Worm (Caenorhabditis elegans): ENCODE data around the gene daf-42.

The daf-42 gene

DNA sequence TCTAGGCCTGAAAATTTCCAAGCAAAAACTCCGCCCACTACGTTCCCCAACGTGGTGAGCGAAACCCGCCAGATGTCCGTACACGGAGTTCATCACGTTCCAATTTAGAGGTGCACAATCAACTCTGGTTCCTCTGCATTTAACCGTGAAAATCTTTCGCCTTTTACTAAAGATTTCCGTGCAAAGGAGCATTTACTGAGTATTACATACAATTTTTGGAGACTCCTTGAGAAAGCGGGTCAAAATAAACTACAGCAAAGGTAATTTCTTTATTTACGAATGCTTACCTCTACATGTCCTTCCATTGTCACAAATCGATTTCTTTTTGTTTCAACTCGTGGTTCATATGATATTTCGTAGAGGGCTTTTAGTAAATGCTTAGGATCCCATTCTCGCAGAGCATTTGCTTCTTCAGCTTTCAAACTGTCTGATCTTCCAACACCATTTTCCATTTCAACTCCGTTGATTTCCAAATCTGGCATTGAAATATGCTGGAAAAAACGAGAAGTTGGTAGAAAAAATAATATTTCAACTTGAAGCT is 30.0 kb downstream of the daf-42 start, which contains the start of gene F42C5.9:
TSS of gene F42C5.9 (minus strand) at position 491 of the 541 bp plus-strand sequence.
- TF ChIP-seq fos-1 (tag; optimal IDR thresholded peaks at IDR 0.05) = peak; percentile 2
- TF ChIP-seq ama-1 (optimal IDR thresholded peaks at IDR 0.05) = peak; percentile 61
- TF ChIP-seq nhr-21 (tag; optimal IDR thresholded peaks at IDR 0.05) = no peak
- no peak for TF ChIP-seq aly-2 (tag; optimal IDR thresholded peaks at IDR 0.05)
- TF ChIP-seq gmeb-1 (tag; optimal IDR thresholded peaks at IDR 0.05) = peak; percentile 30
- peak; percentile 92 for TF ChIP-seq snpc-4 (tag; optimal IDR thresholded peaks at IDR 0.05)
- peak; percentile 2 for TF ChIP-seq sma-9 (GFP tag; optimal IDR thresholded peaks at IDR 0.05)
- TF ChIP-seq sma-9 (tag; optimal IDR thresholded peaks at IDR 0.05) = no peak
- TF ChIP-seq lsy-2 (tag; optimal IDR thresholded peaks at IDR 0.05) = peak in 1 of 2 experiments; percentile 19
- no peak for TF ChIP-seq dmd-4 (tag; optimal IDR thresholded peaks at IDR 0.05)
- peak; percentile 18 for TF ChIP-seq sma-3 (GFP tag; optimal IDR thresholded peaks at IDR 0.05)
- TF ChIP-seq mab-5 (tag; optimal IDR thresholded peaks at IDR 0.05) = no peak
- no peak for TF ChIP-seq unc-62 (GFP tag; optimal IDR thresholded peaks at IDR 0.05)
- peak; percentile 35 for TF ChIP-seq crh-2 (tag; optimal IDR thresholded peaks at IDR 0.05)

DNA sequence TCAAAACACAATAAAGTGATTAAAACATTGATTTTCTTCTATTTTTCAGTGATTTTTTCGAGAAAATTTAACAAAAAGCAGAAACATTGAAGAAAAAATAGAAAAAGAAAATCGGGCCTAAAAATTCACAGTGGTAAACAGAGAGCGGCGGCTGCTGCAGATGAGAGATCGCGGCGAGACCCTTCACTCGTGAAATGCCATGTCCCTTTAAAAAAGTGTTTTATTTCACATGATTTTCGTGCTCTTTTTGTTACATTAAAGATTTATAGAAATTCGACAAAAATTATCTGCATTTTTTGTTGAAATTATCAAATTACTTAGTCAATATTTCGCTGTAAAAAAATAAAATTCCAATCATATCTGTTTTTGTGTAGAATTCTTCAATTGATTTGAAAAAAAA is 32.7 kb downstream of the daf-42 start:
- no peak for TF ChIP-seq alr-1 (tag; optimal IDR thresholded peaks at IDR 0.05)
- TF ChIP-seq ztf-1 (GFP tag; conservative IDR thresholded peaks at IDR 0.05) = no peak
- peak; percentile 28 for TF ChIP-seq sem-4 (tag; optimal IDR thresholded peaks at IDR 0.05)
- no peak for TF ChIP-seq R02D3.7 (tag; optimal IDR thresholded peaks at IDR 0.05)
- no peak for TF ChIP-seq mbf-1 (tag; optimal IDR thresholded peaks at IDR 0.05)
- TF ChIP-seq crh-2 (tag; optimal IDR thresholded peaks at IDR 0.05) = peak; percentile 68
- TF ChIP-seq lsy-2 (tag; optimal IDR thresholded peaks at IDR 0.05) = peak; percentile 0 to 83
- TF ChIP-seq sma-9 (GFP tag; optimal IDR thresholded peaks at IDR 0.05) = peak; percentile 30
- TF ChIP-seq sma-9 (tag; optimal IDR thresholded peaks at IDR 0.05) = no peak
- no peak for TF ChIP-seq nhr-237 (tag; optimal IDR thresholded peaks at IDR 0.05)
- TF ChIP-seq lin-11 (tag; optimal IDR thresholded peaks at IDR 0.05) = peak; percentile 61
- TF ChIP-seq skn-1 (tag; optimal IDR thresholded peaks at IDR 0.05) = no peak
- no peak for TF ChIP-seq unc-62 (GFP tag; optimal IDR thresholded peaks at IDR 0.05)
- TF ChIP-seq mdl-1 (tag; optimal IDR thresholded peaks at IDR 0.05) = no peak
- TF ChIP-seq dmd-4 (tag; optimal IDR thresholded peaks at IDR 0.05) = no peak
- TF ChIP-seq snpc-4 (tag; optimal IDR thresholded peaks at IDR 0.05) = peak; percentile 43
- peak; percentile 72 for TF ChIP-seq C34F6.9 (tag; optimal IDR thresholded peaks at IDR 0.05)
- no peak for TF ChIP-seq ztf-11 (tag; optimal IDR thresholded peaks at IDR 0.05)
- TF ChIP-seq aly-2 (tag; optimal IDR thresholded peaks at IDR 0.05) = no peak
- TF ChIP-seq fos-1 (tag; optimal IDR thresholded peaks at IDR 0.05) = peak; percentile 37
- peak; percentile 84 for TF ChIP-seq unc-55 (GFP tag; optimal IDR thresholded peaks at IDR 0.05)
- no peak for TF ChIP-seq nhr-12 (tag; optimal IDR thresholded peaks at IDR 0.05)
- no peak for TF ChIP-seq peb-1 (tag; optimal IDR thresholded peaks at IDR 0.05)
- no peak for TF ChIP-seq Y55F3AM.14 (GFP tag; optimal IDR thresholded peaks at IDR 0.05)
- TF ChIP-seq nhr-129 (tag; optimal IDR thresholded peaks at IDR 0.05) = peak; percentile 35
- no peak for TF ChIP-seq elt-3 (tag; optimal IDR thresholded peaks at IDR 0.05)
- no peak for TF ChIP-seq egl-27 (tag; optimal IDR thresholded peaks at IDR 0.05)
- TF ChIP-seq gmeb-1 (tag; optimal IDR thresholded peaks at IDR 0.05) = peak; percentile 64
- peak; percentile 54 for TF ChIP-seq nhr-25 (tag; optimal IDR thresholded peaks at IDR 0.05)
- TF ChIP-seq nhr-23 (tag; optimal IDR thresholded peaks at IDR 0.05) = no peak
- TF ChIP-seq blmp-1 (tag; optimal IDR thresholded peaks at IDR 0.05; ENCODE audit: insufficient read depth) = peak; percentile 26
- no peak for TF ChIP-seq elt-1 (tag; optimal IDR thresholded peaks at IDR 0.05)
- peak; percentile 36 for TF ChIP-seq F13H6.1 (tag; optimal IDR thresholded peaks at IDR 0.05)
- peak; percentile 12 for TF ChIP-seq sma-3 (GFP tag; optimal IDR thresholded peaks at IDR 0.05)
- TF ChIP-seq lin-13 (GFP tag; optimal IDR thresholded peaks at IDR 0.05) = peak; percentile 52
- TF ChIP-seq ztf-4 (tag; optimal IDR thresholded peaks at IDR 0.05) = no peak
- TF ChIP-seq nhr-77 (tag; optimal IDR thresholded peaks at IDR 0.05) = no peak
- TF ChIP-seq ZK546.5 (tag; optimal IDR thresholded peaks at IDR 0.05) = no peak

ce11 chrIV:7313397-7313910 is 33.2 kb downstream of the daf-42 start, which contains the start of gene rps-8:
TSS of gene rps-8 (minus strand) at chrIV:7313860.
- no peak for TF ChIP-seq nhr-12 (tag; optimal IDR thresholded peaks at IDR 0.05)
- no peak for TF ChIP-seq lin-39 (tag; optimal IDR thresholded peaks at IDR 0.05)
- no peak for TF ChIP-seq ztf-11 (tag; optimal IDR thresholded peaks at IDR 0.05)
- TF ChIP-seq nhr-21 (tag; optimal IDR thresholded peaks at IDR 0.05) = no peak
- no peak for TF ChIP-seq lin-13 (GFP tag; optimal IDR thresholded peaks at IDR 0.05)
- no peak for TF ChIP-seq aly-2 (tag; optimal IDR thresholded peaks at IDR 0.05)
- TF ChIP-seq nhr-10 (tag; optimal IDR thresholded peaks at IDR 0.05) = no peak
- no peak for TF ChIP-seq C34F6.9 (tag; optimal IDR thresholded peaks at IDR 0.05)
- TF ChIP-seq unc-62 (GFP tag; optimal IDR thresholded peaks at IDR 0.05) = no peak
- no peak for TF ChIP-seq elt-1 (tag; optimal IDR thresholded peaks at IDR 0.05)
- no peak for TF ChIP-seq ztf-4 (tag; optimal IDR thresholded peaks at IDR 0.05)
- TF ChIP-seq sma-9 (GFP tag; optimal IDR thresholded peaks at IDR 0.05) = no peak
- TF ChIP-seq sma-9 (tag; optimal IDR thresholded peaks at IDR 0.05) = no peak
- TF ChIP-seq zag-1 (tag; optimal IDR thresholded peaks at IDR 0.05) = no peak
- no peak for TF ChIP-seq dmd-4 (tag; optimal IDR thresholded peaks at IDR 0.05)
- TF ChIP-seq lsy-2 (tag; optimal IDR thresholded peaks at IDR 0.05) = no peak
- no peak for TF ChIP-seq unc-39 (tag; optimal IDR thresholded peaks at IDR 0.05)
- TF ChIP-seq ama-1 (optimal IDR thresholded peaks at IDR 0.05) = no peak
- no peak for TF ChIP-seq peb-1 (tag; optimal IDR thresholded peaks at IDR 0.05)
